Worm (Caenorhabditis elegans) whole organism, L1 larva: ENCODE results near the gene Y55F3BR.2.

Experiments
- egl-13 ChIP-seq: sonication (generic microtip); optimal IDR thresholded peaks from 2 replicates; lab custom pipeline; 2016; ENCODE audit warnings: missing genotype, missing genetic modification reagents, missing genetic modification characterization, missing compliant biosample characterization
- jun-1 ChIP-seq: fragments of 150-350 bp; optimal IDR thresholded peaks from 2 replicates; lab custom pipeline; 2014; ENCODE audit warnings: missing biosample characterization, missing genetic modification reagents, missing genetic modification characterization
- lin-15B ChIP-seq: fragments of 150-350 bp; sonication (generic microtip); optimal IDR thresholded peaks from 3 replicates; lab custom pipeline; 2014; ENCODE audit warnings: missing biosample characterization, missing genetic modification characterization
- lin-39 ChIP-seq: fragments of 150-350 bp; optimal IDR thresholded peaks from 2 replicates; lab custom pipeline; 2014; ENCODE audit warnings: missing biosample characterization, missing genetic modification reagents, missing genetic modification characterization
- nhr-11 ChIP-seq: fragments of 150-350 bp; optimal IDR thresholded peaks from 2 replicates; lab custom pipeline; 2014; ENCODE audit warnings: missing biosample characterization, missing genetic modification characterization
- nhr-84 ChIP-seq: sonication (generic microtip); optimal IDR thresholded peaks from 2 replicates; lab custom pipeline; 2017; ENCODE audit warnings: missing biosample characterization, missing genetic modification characterization
- pax-3 ChIP-seq: fragments of 200-800 bp; sonication (Bioruptor generic); optimal IDR thresholded peaks from 2 replicates; lab custom pipeline; 2018; ENCODE audit warnings: mild to moderate bottlenecking, missing genetic modification characterization, moderate library complexity, missing compliant biosample characterization
- skn-1 ChIP-seq: fragments of 150-350 bp; optimal IDR thresholded peaks from 2 replicates; lab custom pipeline; 2014; ENCODE audit warnings: missing biosample characterization, missing genetic modification characterization
- sox-4 ChIP-seq: sonication (generic microtip); optimal IDR thresholded peaks from 2 replicates; lab custom pipeline; 2016; ENCODE audit warnings: missing genetic modification characterization, missing compliant biosample characterization
- unc-130 ChIP-seq: fragments of 150-350 bp; optimal IDR thresholded peaks from 2 replicates; lab custom pipeline; 2017; ENCODE audit warnings: missing biosample characterization, missing genetic modification characterization, inconsistent platforms
- unc-62 ChIP-seq: fragments of 150-350 bp; optimal IDR thresholded peaks from 2 replicates; lab custom pipeline; 2014; ENCODE audit warnings: missing biosample characterization, missing genetic modification reagents, missing genetic modification characterization
- unc-86 ChIP-seq: sonication (generic microtip); optimal IDR thresholded peaks from 2 replicates; lab custom pipeline; 2016; ENCODE audit warnings: missing genetic modification characterization, missing compliant biosample characterization

DNA sequence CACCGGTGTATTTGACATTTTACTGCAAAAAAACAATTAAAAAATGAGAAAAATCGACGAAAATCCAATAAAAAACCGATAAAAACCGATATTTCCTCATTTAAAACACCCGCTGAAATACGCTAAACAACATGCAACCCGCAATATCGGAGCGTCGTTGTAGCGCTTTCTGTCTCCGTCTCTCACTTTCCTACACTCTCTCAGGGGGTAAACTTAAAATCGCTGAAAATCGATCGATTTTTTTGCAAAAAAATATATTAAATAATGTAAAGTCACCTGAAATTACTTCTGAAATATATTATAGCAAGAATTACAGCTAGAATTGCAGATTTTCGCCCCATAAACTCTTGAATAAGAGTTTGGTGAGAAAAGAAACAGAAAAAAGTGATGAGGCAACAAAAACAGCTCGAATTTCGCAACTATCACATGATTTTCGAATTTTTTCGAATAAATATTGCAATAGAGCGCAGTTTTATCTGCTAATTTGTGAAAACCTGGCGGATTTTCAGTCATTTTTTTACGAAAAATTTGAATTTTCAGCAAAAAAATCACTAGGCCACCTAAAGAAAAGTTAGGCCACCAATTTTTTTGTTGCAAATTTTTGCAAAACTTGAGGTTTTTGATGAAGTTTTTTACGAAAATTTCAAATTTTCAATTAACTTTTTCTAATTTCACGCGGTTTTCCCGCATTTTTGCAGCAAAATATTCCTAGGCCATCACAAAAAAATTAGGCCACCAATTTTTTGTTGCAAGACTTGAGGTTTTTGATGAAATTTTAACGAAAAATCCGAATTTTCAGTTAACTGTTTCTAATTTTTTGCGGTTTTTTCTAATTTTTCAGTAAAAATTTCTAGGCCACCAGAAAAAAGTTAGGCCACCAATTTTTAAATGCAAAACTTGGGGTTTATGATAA is 4.1 kb upstream of the Y55F3BR.2 start, which contains the start of the genes lem-4 and Y55F3BR.11:
- TF ChIP-seq lin-39 (tag; lab: Kevin White, UChicago) (peak; percentile 63), jun-1 (tag; lab: Kevin White, UChicago) (peak; percentile 41), nhr-11 (tag; lab: Kevin White, UChicago) (peak; percentile 5), pax-3 (tag; lab: Kevin White, UChicago) (peak; percentile 15), skn-1 (peak; percentile 31), nhr-84 (tag; lab: Kevin White, UChicago) (no peak), unc-62 (GFP tag; lab: Kevin White, UChicago) (no peak), unc-86 (tag; lab: Kevin White, UChicago) (peak; percentile 62), unc-130 (tag; lab: Kevin White, UChicago) (peak; percentile 77), lin-15B (tag; lab: Kevin White, UChicago) (peak; percentile 19), sox-4 (peak; percentile 42), egl-13 (peak; percentile 44)
